Worm (Caenorhabditis elegans): ENCODE measurements around the gene hsp-12.6.
A peak's percentile ranks its signal among the peaks of the same experiment; 100 is the strongest.

DNA sequence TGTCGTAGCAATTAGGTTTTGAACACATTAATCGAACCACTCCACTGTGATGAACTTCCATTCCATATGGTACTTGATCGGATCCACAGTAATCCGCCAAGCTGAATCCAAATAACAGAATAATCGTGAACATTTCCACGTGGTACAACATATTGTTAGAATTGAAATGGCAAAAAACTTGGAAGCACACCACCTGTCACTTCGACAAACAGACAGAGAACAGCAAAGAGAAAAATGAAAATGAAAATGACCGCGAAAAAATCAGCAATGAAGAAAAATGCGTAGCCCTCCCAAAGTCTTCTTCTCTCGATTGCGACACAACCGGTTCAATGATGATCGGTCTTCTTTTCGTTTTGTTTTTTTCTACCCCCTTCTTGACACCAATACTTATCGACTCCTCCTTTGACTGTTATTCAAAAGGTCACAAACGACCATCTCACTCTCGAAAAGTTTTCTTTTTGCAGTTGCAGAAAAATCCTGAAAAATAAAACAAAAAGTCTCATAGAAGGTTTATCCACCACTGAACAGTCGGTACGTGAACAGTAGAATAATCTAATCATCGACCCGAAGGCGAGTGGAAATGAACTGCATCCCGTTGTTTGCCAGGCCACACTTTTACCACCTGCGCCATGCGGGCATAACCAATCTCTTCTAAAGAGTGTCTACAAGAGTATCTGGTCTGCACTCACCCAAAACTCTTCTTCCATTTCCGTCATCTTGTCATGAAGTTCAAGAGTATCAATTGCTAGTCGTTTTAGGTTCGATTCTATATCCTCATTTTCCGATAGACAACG lies 30.3 kb upstream of the hsp-12.6 start, which contains the start of gene wrt-3:
- TF ChIP-seq pha-4 (tag; optimal IDR thresholded peaks at IDR 0.05) (no peak), tbx-2 (tag; optimal IDR thresholded peaks at IDR 0.05) (peak; percentile 94), unc-86 (tag; optimal IDR thresholded peaks at IDR 0.05) (peak; percentile 92), ceh-9 (tag; optimal IDR thresholded peaks at IDR 0.05) (peak; percentile 74), ceh-22 (tag; optimal IDR thresholded peaks at IDR 0.05) (peak; percentile 17), fkh-6 (tag; optimal IDR thresholded peaks at IDR 0.05) (peak; percentile 94), syd-9 (tag; optimal IDR thresholded peaks at IDR 0.05) (peak; percentile 95), odd-2 (tag; optimal IDR thresholded peaks at IDR 0.05) (peak; percentile 68), hlh-6 (tag; optimal IDR thresholded peaks at IDR 0.05) (peak; percentile 97), fkh-10 (GFP tag; optimal IDR thresholded peaks at IDR 0.05) (peak; percentile 0)

Measured in whole organism, late embryonic.